Worm (Caenorhabditis elegans) whole organism, young adult: Measurements from ENCODE around the gene twk-33.

ENCODE experiments used
- B0261.1 ChIP-seq: sonication (generic microtip); optimal IDR thresholded peaks from 2 replicates; lab custom pipeline; 2016; ENCODE audit warnings: mild to moderate bottlenecking, missing genetic modification characterization, moderate library complexity, missing compliant biosample characterization
- F10E7.11 ChIP-seq: sonication (generic microtip); optimal IDR thresholded peaks from 2 replicates; lab custom pipeline; 2017; ENCODE audit warnings: mild to moderate bottlenecking, missing genetic modification characterization, moderate library complexity, missing compliant biosample characterization
- F37B4.10 ChIP-seq: fragments of 200-800 bp; sonication (Bioruptor generic); IDR thresholded peaks from 2 replicates; pipeline ENCODE4 v1.3.6; 2022; ENCODE audit warnings: missing genetic modification characterization, missing compliant biosample characterization
- F55B11.4 ChIP-seq: sonication (generic microtip); optimal IDR thresholded peaks from 2 replicates; lab custom pipeline; 2016; ENCODE audit warnings: missing compliant biosample characterization, missing genetic modification characterization, borderline replicate concordance; ENCODE audit not compliant: insufficient read depth
- K11D2.4 ChIP-seq: fragments of 200-800 bp; sonication (Bioruptor generic); IDR thresholded peaks from 2 replicates; pipeline ENCODE4 v1.3.6; 2022; ENCODE audit warnings: missing genetic modification reagents, missing genetic modification characterization, missing compliant biosample characterization
- T07F8.4 ChIP-seq: sonication (generic microtip); optimal IDR thresholded peaks from 2 replicates; lab custom pipeline; 2016; ENCODE audit warnings: mild to moderate bottlenecking, missing genetic modification characterization, moderate library complexity, missing compliant biosample characterization
- Y56A3A.18 ChIP-seq: fragments of 200-800 bp; sonication (Bioruptor generic); IDR thresholded peaks from 2 replicates; pipeline ENCODE4 v1.3.6; 2022; ENCODE audit warnings: missing genetic modification reagents, missing genetic modification characterization, missing compliant biosample characterization
- ZK185.1 ChIP-seq: sonication (generic microtip); optimal IDR thresholded peaks from 2 replicates; lab custom pipeline; 2016; ENCODE audit warnings: mild to moderate bottlenecking, missing genetic modification characterization, missing compliant biosample characterization; ENCODE audit not compliant: poor library complexity, severe bottlenecking
- akir-1 ChIP-seq: fragments of 200-800 bp; sonication (Bioruptor generic); optimal IDR thresholded peaks from 2 replicates; lab custom pipeline; 2018; ENCODE audit warnings: mild to moderate bottlenecking, missing genetic modification characterization, moderate library complexity, missing compliant biosample characterization
- atf-7 ChIP-seq: sonication (generic microtip); optimal IDR thresholded peaks from 2 replicates; lab custom pipeline; 2017; ENCODE audit warnings: mild to moderate bottlenecking, missing genetic modification characterization, missing compliant biosample characterization
- athp-1 ChIP-seq: sonication (generic microtip); optimal IDR thresholded peaks from 2 replicates; lab custom pipeline; 2017; ENCODE audit warnings: mild to moderate bottlenecking, missing genetic modification characterization, missing compliant biosample characterization
- attf-3 ChIP-seq: fragments of 200-800 bp; sonication (Bioruptor generic); conservative IDR thresholded peaks from 2 replicates; pipeline ENCODE4 v1.3.6; 2022; ENCODE audit warnings: missing genetic modification reagents, missing genetic modification characterization, missing compliant biosample characterization
- bed-1 ChIP-seq: fragments of 200-800 bp; sonication (Bioruptor generic); IDR thresholded peaks from 2 replicates; pipeline ENCODE4 v1.3.6; 2022; ENCODE audit warnings: missing genetic modification reagents, missing genetic modification characterization, missing compliant biosample characterization
- ccch-3 ChIP-seq: fragments of 200-800 bp; sonication (Bioruptor generic); optimal IDR thresholded peaks from 2 replicates; lab custom pipeline; 2018; ENCODE audit warnings: mild to moderate bottlenecking, missing genetic modification characterization, missing compliant biosample characterization
- cebp-2 ChIP-seq: fragments of 200-800 bp; sonication (Bioruptor generic); IDR thresholded peaks from 2 replicates; pipeline ENCODE4 v1.3.6; 2022; ENCODE audit warnings: missing genetic modification characterization, missing compliant biosample characterization
- ceh-100 ChIP-seq: fragments of 200-800 bp; sonication (Bioruptor generic); IDR thresholded peaks from 2 replicates; pipeline ENCODE4 v1.3.6; 2022; ENCODE audit warnings: missing genetic modification reagents, missing genetic modification characterization, missing compliant biosample characterization
- dox-1 ChIP-seq: fragments of 200-800 bp; sonication (Bioruptor generic); IDR thresholded peaks from 2 replicates; pipeline ENCODE4 v1.3.6; 2022; ENCODE audit warnings: missing genetic modification reagents, missing genetic modification characterization, missing compliant biosample characterization
- egrh-3 ChIP-seq: fragments of 200-800 bp; sonication (Bioruptor generic); IDR thresholded peaks from 2 replicates; pipeline ENCODE4 v1.3.6; 2022; ENCODE audit warnings: missing genetic modification reagents, missing genetic modification characterization, missing compliant biosample characterization
- ekl-4 ChIP-seq: fragments of 200-800 bp; sonication (Bioruptor generic); IDR thresholded peaks from 2 replicates; pipeline ENCODE4 v1.3.6; 2022; ENCODE audit warnings: missing genetic modification reagents, missing genetic modification characterization, missing compliant biosample characterization
- ets-4 ChIP-seq: fragments of 200-800 bp; sonication (Bioruptor generic); optimal IDR thresholded peaks from 2 replicates; lab custom pipeline; 2018; ENCODE audit warnings: mild to moderate bottlenecking, missing genetic modification characterization, missing compliant biosample characterization
- fkh-3 ChIP-seq: sonication (generic microtip); optimal IDR thresholded peaks from 2 replicates; lab custom pipeline; 2016; ENCODE audit warnings: mild to moderate bottlenecking, missing genetic modification characterization, missing compliant biosample characterization
- hmg-1.2 ChIP-seq: fragments of 200-800 bp; sonication (Bioruptor generic); IDR thresholded peaks from 2 replicates; pipeline ENCODE4 v1.3.6; 2022; ENCODE audit warnings: missing genetic modification reagents, missing genetic modification characterization, missing compliant biosample characterization
- lag-1 ChIP-seq: fragments of 200-800 bp; sonication (Bioruptor generic); IDR thresholded peaks from 2 replicates; pipeline ENCODE4 v1.3.6; 2022; ENCODE audit warnings: missing genetic modification reagents, missing genetic modification characterization, missing compliant biosample characterization
- lin-35 ChIP-seq, 3 experiments: fragments of 150-350 bp in 2 of 3; sonication (generic microtip) in 1 of 3; optimal IDR thresholded peaks; 2 replicates each; lab custom pipeline; 2014 to 2018; ENCODE audit warnings: missing biosample characterization in 3 of 3, missing genetic modification characterization in 3 of 3, missing genetic modification reagents in 3 of 3
- lir-1 ChIP-seq: fragments of 200-800 bp; sonication (Bioruptor generic); conservative IDR thresholded peaks from 2 replicates; pipeline ENCODE4 v1.3.6; 2022; ENCODE audit warnings: missing genetic modification reagents, missing genetic modification characterization, missing compliant biosample characterization
- lsl-1 ChIP-seq: fragments of 200-800 bp; sonication (Bioruptor generic); optimal IDR thresholded peaks from 2 replicates; lab custom pipeline; 2018; ENCODE audit warnings: mild to moderate bottlenecking, missing genetic modification characterization, moderate library complexity, missing compliant biosample characterization
- madf-10 ChIP-seq: sonication (generic microtip); optimal IDR thresholded peaks from 2 replicates; lab custom pipeline; 2016; ENCODE audit warnings: mild to moderate bottlenecking, missing genetic modification characterization, missing compliant biosample characterization
- mcd-1 ChIP-seq: fragments of 200-800 bp; sonication (Bioruptor generic); IDR thresholded peaks from 2 replicates; pipeline ENCODE4 v1.3.6; 2022; ENCODE audit warnings: missing genetic modification reagents, missing genetic modification characterization, missing compliant biosample characterization
- mxl-1 ChIP-seq: sonication (generic microtip); optimal IDR thresholded peaks from 2 replicates; lab custom pipeline; 2016; ENCODE audit warnings: missing genetic modification characterization, missing compliant biosample characterization
- nfyb-1 ChIP-seq: fragments of 200-800 bp; sonication (Bioruptor generic); IDR thresholded peaks from 2 replicates; pipeline ENCODE4 v1.3.6; 2022; ENCODE audit warnings: missing genetic modification reagents, missing genetic modification characterization, missing compliant biosample characterization
- nhr-27 ChIP-seq: fragments of 200-800 bp; sonication (Bioruptor generic); optimal IDR thresholded peaks from 2 replicates; lab custom pipeline; 2018; ENCODE audit warnings: mild to moderate bottlenecking, missing genetic modification characterization, moderate library complexity, missing compliant biosample characterization
- rec-8 ChIP-seq, 2 experiments: sonication (generic microtip); optimal IDR thresholded peaks; 2 replicates each; lab custom pipeline; 2016; ENCODE audit warnings: mild to moderate bottlenecking in 2 of 2, missing genetic modification characterization in 2 of 2, missing genetic modification reagents in 2 of 2, missing genotype in 2 of 2, missing biosample characterization in 1 of 2, missing compliant biosample characterization in 1 of 2, moderate library complexity in 1 of 2
- repo-1 ChIP-seq: sonication (generic microtip); optimal IDR thresholded peaks from 2 replicates; lab custom pipeline; 2017; ENCODE audit warnings: mild to moderate bottlenecking, missing genetic modification characterization, missing compliant biosample characterization
- sdz-38 ChIP-seq: sonication (generic microtip); optimal IDR thresholded peaks from 2 replicates; lab custom pipeline; 2016; ENCODE audit warnings: missing genotype, missing genetic modification characterization, missing compliant biosample characterization
- unc-62 ChIP-seq: fragments of 150-350 bp; optimal IDR thresholded peaks from 2 replicates; lab custom pipeline; 2014; ENCODE audit warnings: missing biosample characterization, missing genetic modification reagents, missing genetic modification characterization
- zfh-2 ChIP-seq: fragments of 200-800 bp; sonication (Bioruptor generic); conservative IDR thresholded peaks from 2 replicates; pipeline ENCODE4 v1.3.6; 2022; ENCODE audit warnings: missing genetic modification reagents, missing genetic modification characterization, missing compliant biosample characterization
- ztf-25 ChIP-seq: fragments of 200-800 bp; sonication (Bioruptor generic); IDR thresholded peaks from 2 replicates; pipeline ENCODE4 v1.3.6; 2022; ENCODE audit warnings: missing genetic modification reagents, missing genetic modification characterization, missing compliant biosample characterization
- ztf-6 ChIP-seq: fragments of 200-800 bp; sonication (Bioruptor generic); IDR thresholded peaks from 2 replicates; pipeline ENCODE4 v1.3.6; 2022; ENCODE audit warnings: missing genetic modification reagents, missing genetic modification characterization, missing compliant biosample characterization

The twk-33 gene

ce11 chrV:17706217-17706806 is 7.9 kb downstream of the twk-33 start (continued):
- TF ChIP-seq hmg-1.2 (GFP tag; lab: Robert Waterston, UW) (no peak), zfh-2 (GFP tag; lab: Robert Waterston, UW) (no peak), attf-3 (GFP tag; lab: Robert Waterston, UW) (no peak)

- TF ChIP-seq unc-62 (GFP tag; lab: Kevin White, UChicago) (no peak), mcd-1 (GFP tag; lab: Robert Waterston, UW) (no peak), lsl-1 (GFP tag; lab: Kevin White, UChicago) (no peak), ccch-3 (GFP tag; lab: Kevin White, UChicago) (no peak), B0261.1 (no peak), ztf-25 (GFP tag; lab: Robert Waterston, UW) (no peak), nhr-27 (tag; lab: Kevin White, UChicago) (no peak), ekl-4 (GFP tag; lab: Robert Waterston, UW) (no peak), fkh-3 (no peak), cebp-2 (no peak), akir-1 (no peak), Y56A3A.18 (no peak), bed-1 (GFP tag; lab: Robert Waterston, UW) (no peak), sdz-38 (tag; lab: Kevin White, UChicago) (no peak), F10E7.11 (tag; lab: Kevin White, UChicago) (no peak), lin-35 (GFP tag; optimal IDR thresholded peaks at IDR 0.05; lab: Kevin White, UChicago) (no peak), lir-1 (GFP tag; lab: Robert Waterston, UW) (no peak), T07F8.4 (tag; lab: Kevin White, UChicago) (no peak), K11D2.4 (GFP tag; lab: Robert Waterston, UW) (no peak), mxl-1 (tag; lab: Kevin White, UChicago) (no peak)
Observed at ce11 chrV:17705814-17706213, 8.4 kb downstream of the twk-33 start, which contains the start of gene W06D12.6. Gene W06D12.6 (plus strand): TSS chrV:17706114.

- TF ChIP-seq egrh-3 (GFP tag; lab: Robert Waterston, UW): no peak
- no peak for TF ChIP-seq hmg-1.2 (GFP tag; lab: Robert Waterston, UW)
- no peak for TF ChIP-seq cebp-2
- no peak for TF ChIP-seq ets-4
- no peak for TF ChIP-seq athp-1 (tag; lab: Kevin White, UChicago)
- no peak for TF ChIP-seq ZK185.1 (tag; lab: Kevin White, UChicago)
- TF ChIP-seq repo-1: no peak
- no peak for TF ChIP-seq dox-1
- TF ChIP-seq atf-7: no peak
- no peak for TF ChIP-seq nfyb-1 (GFP tag; lab: Robert Waterston, UW)
- TF ChIP-seq ceh-100 (GFP tag; lab: Robert Waterston, UW): no peak
- no peak for TF ChIP-seq ztf-6 (GFP tag; lab: Robert Waterston, UW)
- no peak for TF ChIP-seq madf-10 (tag; lab: Kevin White, UChicago)
- TF ChIP-seq lag-1 (GFP tag; lab: Robert Waterston, UW): no peak
- no peak for TF ChIP-seq F55B11.4 (tag; lab: Kevin White, UChicago)
- no peak for TF ChIP-seq fkh-3
- no peak for TF ChIP-seq rec-8 (tag; optimal IDR thresholded peaks at IDR 0.05; lab: Kevin White, UChicago)
- no peak for TF ChIP-seq F37B4.10 (GFP tag; lab: Robert Waterston, UW)
Observed at ce11 chrV:17700728-17701262, 13.4 kb downstream of the twk-33 start, which contains the start of the genes Y26G10.5 and srh-32. Gene Y26G10.5 (minus strand): TSS chrV:17700828. Gene srh-32 (plus strand): TSS chrV:17701212.
